Fruit fly (Drosophila melanogaster): ENCODE data around the gene spz.

Gene spz

dm6 chr3R:27069810-27070625, at the start of gene spz (continued):
- TF ChIP-seq Mrtf (GFP tag; IDR thresholded peaks at IDR 0.05) (no peak), az2 (GFP tag; optimal IDR thresholded peaks at IDR 0.05) (no peak), hkb (optimal IDR thresholded peaks at IDR 0.05) (no peak), hkb (GFP tag; IDR thresholded peaks at IDR 0.05) (0 out of 2 replicates have a peak, but pooled peaks have one; percentile 18), BtbVII (GFP tag; optimal IDR thresholded peaks at IDR 0.05) (no peak), CG32772 (GFP tag; IDR thresholded peaks at IDR 0.05) (no peak), CG34376 (GFP tag; optimal IDR thresholded peaks at IDR 0.05) (peak; percentile 22), sim (GFP tag; IDR thresholded peaks at IDR 0.05) (no peak), br (optimal IDR thresholded peaks at IDR 0.05) (no peak), mam (GFP tag; optimal IDR thresholded peaks at IDR 0.05) (no peak), HLH3B (GFP tag; IDR thresholded peaks at IDR 0.05) (peak; percentile 14; the same call in 1 of the 2 replicates), CG31224 (GFP tag; IDR thresholded peaks at IDR 0.05) (no peak), CG11504 (tag; optimal IDR thresholded peaks at IDR 0.05) (peak; percentile 58), Fer1 (GFP tag; optimal IDR thresholded peaks at IDR 0.05) (no peak), CG3838 (GFP tag; optimal IDR thresholded peaks at IDR 0.05) (no peak), ase (GFP tag; IDR thresholded peaks at IDR 0.05) (no peak), CG5245 (GFP tag; optimal IDR thresholded peaks at IDR 0.05) (no peak), Max (GFP tag; optimal IDR thresholded peaks at IDR 0.05) (no peak), CG11093 (GFP tag; IDR thresholded peaks at IDR 0.05) (no peak), CG6791 (GFP tag; IDR thresholded peaks at IDR 0.05; ENCODE audit: partially characterized antibody) (0 out of 3 replicates have a peak, but pooled peaks have one; percentile 26), ftz-f1 (GFP tag; optimal IDR thresholded peaks at IDR 0.05) (peak; percentile 60), CG12769 (tag; optimal IDR thresholded peaks at IDR 0.05) (peak; percentile 79), CG10147 (GFP tag; optimal IDR thresholded peaks at IDR 0.05) (no peak), Doc2 (GFP tag; IDR thresholded peaks at IDR 0.05) (no peak), CG15696 (tag; optimal IDR thresholded peaks at IDR 0.05) (no peak), gsb-n (tag; optimal IDR thresholded peaks at IDR 0.05) (no peak), CG34422 (GFP tag; IDR thresholded peaks at IDR 0.05) (0 out of 3 replicates have a peak, but pooled peaks have one; percentile 48), CG10209 (GFP tag; optimal IDR thresholded peaks at IDR 0.05) (peak; percentile 17), crp (GFP tag; optimal IDR thresholded peaks at IDR 0.05) (peak in 1 of 2 experiments; percentile 40), zfh2 (GFP tag; optimal IDR thresholded peaks at IDR 0.05) (no peak), sr (GFP tag; IDR thresholded peaks at IDR 0.05) (no peak), prd (optimal IDR thresholded peaks at IDR 0.05) (no peak), prd (GFP tag; IDR thresholded peaks at IDR 0.05) (no peak), CG4820 (GFP tag; optimal IDR thresholded peaks at IDR 0.05) (no peak), CG14710 (tag; optimal IDR thresholded peaks at IDR 0.05) (no peak), Pdp1 (GFP tag; optimal IDR thresholded peaks at IDR 0.05) (no peak), Kr (GFP tag; optimal IDR thresholded peaks at IDR 0.05) (no peak), CG4854 (GFP tag; optimal IDR thresholded peaks at IDR 0.05) (no peak), YL-1 (GFP tag; optimal IDR thresholded peaks at IDR 0.05) (no peak), CG17361 (GFP tag; IDR thresholded peaks at IDR 0.05) (no peak), CG7928 (GFP tag; optimal IDR thresholded peaks at IDR 0.05) (no peak), repo (GFP tag; optimal IDR thresholded peaks at IDR 0.05) (peak; percentile 14), CG7556 (GFP tag; optimal IDR thresholded peaks at IDR 0.05) (no peak), CG15479 (GFP tag; optimal IDR thresholded peaks at IDR 0.05) (no peak), CG1792 (GFP tag; optimal IDR thresholded peaks at IDR 0.05) (no peak), ttk (GFP tag; IDR thresholded peaks at IDR 0.05) (peak; percentile 25; the same call in 1 of the 2 replicates), inv (GFP tag; IDR thresholded peaks at IDR 0.05; ENCODE audit: partially characterized antibody) (no peak), Spps (tag; optimal IDR thresholded peaks at IDR 0.05) (no peak), row (GFP tag; IDR thresholded peaks at IDR 0.05) (peak; percentile 46; the same call in 1 of the 3 replicates), CG10366 (GFP tag; IDR thresholded peaks at IDR 0.05) (no peak)

Data from whole organism, embryonic.